Worm (Caenorhabditis elegans) whole organism, early embryonic: ENCODE data around the gene F55G1.7.
A peak's percentile ranks its signal among the peaks of the same experiment; 100 is the strongest.

Source experiments
- B0310.2 ChIP-seq: sonication (generic microtip); optimal IDR thresholded peaks from 2 replicates; lab custom pipeline; 2016; ENCODE audit warnings: mild to moderate bottlenecking, missing genetic modification characterization, missing compliant biosample characterization
- F13C5.2 ChIP-seq: sonication (generic microtip); optimal IDR thresholded peaks from 2 replicates; lab custom pipeline; 2017; ENCODE audit warnings: mild to moderate bottlenecking, missing genetic modification characterization, inconsistent platforms, missing compliant biosample characterization
- aly-1 ChIP-seq: sonication (generic microtip); optimal IDR thresholded peaks from 2 replicates; lab custom pipeline; 2016; ENCODE audit warnings: missing genetic modification characterization, missing compliant biosample characterization
- ama-1 ChIP-seq: fragments of 150-350 bp; optimal IDR thresholded peaks from 2 replicates; lab custom pipeline; 2014
- ceh-13 ChIP-seq: fragments of 200-800 bp; sonication (Bioruptor generic); optimal IDR thresholded peaks from 2 replicates; lab custom pipeline; 2018; ENCODE audit warnings: mild to moderate bottlenecking, missing genetic modification characterization, missing compliant biosample characterization
- ceh-36 ChIP-seq: sonication (generic microtip); optimal IDR thresholded peaks from 2 replicates; lab custom pipeline; 2016; ENCODE audit warnings: missing genetic modification characterization, inconsistent platforms, missing compliant biosample characterization
- ets-7 ChIP-seq: sonication (generic microtip); optimal IDR thresholded peaks from 2 replicates; lab custom pipeline; 2016; ENCODE audit warnings: missing genotype, missing genetic modification characterization, missing compliant biosample characterization
- flt-1 ChIP-seq: fragments of 200-800 bp; sonication (Bioruptor generic); IDR thresholded peaks from 2 replicates; pipeline ENCODE4 v1.3.6; 2022; ENCODE audit warnings: missing genetic modification characterization, missing compliant biosample characterization
- hmbx-1 ChIP-seq: sonication (generic microtip); optimal IDR thresholded peaks from 2 replicates; lab custom pipeline; 2016; ENCODE audit warnings: mild to moderate bottlenecking, missing genetic modification characterization, missing compliant biosample characterization
- hmg-4 ChIP-seq: fragments of 200-800 bp; sonication (Bioruptor generic); optimal IDR thresholded peaks from 2 replicates; lab custom pipeline; 2018; ENCODE audit warnings: mild to moderate bottlenecking, missing genetic modification characterization, missing compliant biosample characterization
- hnd-1 ChIP-seq: sonication (generic microtip); optimal IDR thresholded peaks from 2 replicates; lab custom pipeline; 2016; ENCODE audit warnings: missing genetic modification characterization, missing compliant biosample characterization
- pes-1 ChIP-seq: fragments of 200-800 bp; sonication (Bioruptor generic); IDR thresholded peaks from 2 replicates; pipeline ENCODE4 v1.3.6; 2022; ENCODE audit warnings: missing genetic modification reagents, missing genetic modification characterization, missing compliant biosample characterization
- scrt-1 ChIP-seq: fragments of 200-800 bp; sonication (Bioruptor generic); IDR thresholded peaks from 2 replicates; pipeline ENCODE4 v1.3.6; 2022; ENCODE audit warnings: missing genetic modification characterization, missing compliant biosample characterization
- sea-1 ChIP-seq: fragments of 200-800 bp; sonication (Bioruptor generic); conservative IDR thresholded peaks from 2 replicates; pipeline ENCODE4 v1.3.6; 2022; ENCODE audit warnings: missing genetic modification characterization, missing compliant biosample characterization
- tbx-11 ChIP-seq: fragments of 200-800 bp; sonication (Bioruptor generic); IDR thresholded peaks from 2 replicates; pipeline ENCODE4 v1.3.6; 2022; ENCODE audit warnings: missing genetic modification characterization, missing compliant biosample characterization
- tbx-37 ChIP-seq: fragments of 200-800 bp; sonication (Bioruptor generic); conservative IDR thresholded peaks from 2 replicates; pipeline ENCODE4 v1.3.6; 2022; ENCODE audit warnings: missing genetic modification reagents, missing genetic modification characterization, missing compliant biosample characterization
- tra-4 ChIP-seq: sonication (generic microtip); optimal IDR thresholded peaks from 2 replicates; lab custom pipeline; 2017; ENCODE audit warnings: missing genetic modification characterization, missing compliant biosample characterization

The F55G1.7 gene

DNA sequence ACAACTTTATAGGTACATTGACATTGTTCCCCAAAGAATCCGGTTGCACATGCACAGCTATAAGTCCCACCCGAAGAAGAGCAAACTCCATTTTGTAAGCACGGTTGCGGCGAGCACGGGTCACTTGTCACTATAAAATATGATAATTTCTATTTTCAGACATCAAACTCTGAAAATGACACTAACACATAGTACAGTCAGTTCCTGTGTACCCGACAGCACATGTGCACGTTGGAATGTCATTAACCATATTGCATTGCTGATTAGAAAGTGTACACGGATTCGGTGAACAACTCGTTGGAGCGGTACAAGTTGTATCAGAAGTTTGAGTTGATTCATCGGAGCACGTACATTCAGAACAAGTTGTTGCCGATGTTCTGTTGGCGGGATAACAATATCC, 27.6 kb upstream of the F55G1.7 start:
- TF ChIP-seq aly-1 (tag; lab: Kevin White, UChicago) (no peak), tra-4 (tag; lab: Kevin White, UChicago) (no peak)

DNA sequence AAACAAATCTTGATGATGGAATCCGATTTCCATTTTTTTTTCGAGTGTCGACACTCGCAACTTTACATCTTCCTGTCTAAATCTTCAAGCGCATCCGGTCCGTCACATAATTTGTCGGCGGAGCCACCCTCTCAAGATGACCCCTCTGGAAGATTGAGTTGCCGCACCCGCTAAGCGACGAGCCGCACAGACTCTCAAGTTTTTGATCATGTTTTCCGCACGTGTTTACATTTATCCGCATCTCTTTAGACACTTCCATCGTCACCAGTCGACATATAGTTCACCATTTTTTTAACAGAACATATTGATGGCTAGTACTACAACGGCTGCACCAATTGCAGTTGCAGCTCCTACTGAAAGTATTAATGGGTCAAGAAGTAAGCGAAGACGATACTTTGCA, 21.8 kb upstream of the F55G1.7 start, which contains the start of gene F55G1.1:
Gene F55G1.1, plus strand, starts transcription at position 301 of the 400 bp plus-strand sequence.
- TF ChIP-seq aly-1 (tag; lab: Kevin White, UChicago) (no peak), hnd-1 (tag; lab: Kevin White, UChicago) (no peak), B0310.2 (tag; lab: Kevin White, UChicago) (no peak), pes-1 (GFP tag; lab: Robert Waterston, UW) (no peak), scrt-1 (GFP tag; lab: Robert Waterston, UW) (no peak), hmbx-1 (tag; lab: Kevin White, UChicago) (no peak), tbx-37 (no peak), tbx-11 (GFP tag; lab: Robert Waterston, UW) (no peak), flt-1 (GFP tag; lab: Robert Waterston, UW) (no peak), F13C5.2 (no peak), sea-1 (no peak), ceh-36 (tag; lab: Kevin White, UChicago) (no peak), tra-4 (tag; lab: Kevin White, UChicago) (no peak)

DNA sequence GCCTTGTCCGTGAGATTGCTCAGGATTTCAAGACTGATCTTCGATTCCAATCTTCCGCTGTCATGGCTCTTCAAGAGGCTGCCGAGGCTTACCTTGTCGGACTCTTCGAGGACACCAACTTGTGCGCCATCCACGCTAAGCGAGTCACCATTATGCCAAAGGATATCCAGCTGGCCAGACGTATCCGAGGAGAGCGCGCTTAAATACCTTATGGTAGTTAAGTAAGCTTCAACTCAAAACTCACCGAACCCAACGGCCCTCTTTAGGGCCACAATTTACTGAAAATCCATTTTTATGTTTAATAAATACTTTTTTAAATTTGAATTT, 18.8 kb upstream of the F55G1.7 start:
- TF ChIP-seq aly-1 (tag; lab: Kevin White, UChicago) (peak; percentile 99), tbx-11 (GFP tag; lab: Robert Waterston, UW) (peak; percentile 23; the same call in 1 of the 2 replicates), pes-1 (GFP tag; lab: Robert Waterston, UW) (peak; percentile 56; the same call in 1 of the 2 replicates), hmbx-1 (tag; lab: Kevin White, UChicago) (no peak), tbx-37 (no peak), ama-1 (lab: Kevin White, UChicago) (peak; percentile 93)

DNA sequence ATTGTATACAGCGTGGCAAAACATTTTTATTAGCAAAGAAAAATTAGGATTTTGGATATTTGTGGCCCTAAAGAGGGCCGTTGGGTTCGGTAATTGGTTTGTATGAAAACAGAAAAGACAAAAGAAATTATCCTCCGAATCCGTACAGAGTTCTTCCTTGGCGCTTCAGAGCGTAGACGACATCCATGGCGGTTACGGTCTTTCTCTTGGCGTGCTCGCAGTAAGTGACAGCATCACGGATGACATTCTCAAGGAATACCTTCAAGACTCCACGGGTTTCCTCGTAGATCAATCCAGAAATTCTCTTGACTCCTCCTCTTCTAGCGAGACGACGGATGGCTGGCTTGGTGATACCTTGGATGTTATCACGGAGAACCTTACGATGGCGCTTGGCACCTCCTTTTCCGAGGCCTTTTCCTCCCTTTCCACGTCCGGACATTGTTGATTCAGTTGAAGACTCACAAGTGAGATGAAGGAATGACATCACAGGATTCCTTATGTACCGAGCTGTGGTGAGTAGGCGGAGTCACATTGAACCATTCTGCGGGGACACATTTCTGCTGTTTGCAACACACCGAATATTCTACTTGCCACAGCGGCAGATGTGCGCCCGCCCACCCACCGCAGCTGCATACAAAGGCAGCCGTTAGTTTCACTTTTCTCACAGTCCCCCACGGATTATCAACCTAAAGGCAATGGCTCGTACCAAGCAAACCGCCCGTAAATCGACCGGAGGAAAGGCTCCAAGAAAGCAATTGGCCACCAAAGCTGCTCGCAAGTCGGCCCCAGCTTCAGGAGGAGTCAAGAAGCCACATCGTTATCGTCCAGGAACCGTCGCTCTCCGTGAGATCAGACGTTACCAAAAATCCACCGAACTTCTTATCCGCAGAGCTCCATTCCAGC, 18.2 kb upstream of the F55G1.7 start, which contains the start of the genes his-60 and his-59:
Gene his-60, minus strand, starts transcription at position 439 of the 903 bp plus-strand sequence.
Gene his-59, plus strand, starts transcription at position 696 of the 903 bp plus-strand sequence.
- TF ChIP-seq F13C5.2 (peak; percentile 47), scrt-1 (GFP tag; lab: Robert Waterston, UW) (0 out of 2 replicates have a peak, but pooled peaks have one; percentile 45), B0310.2 (tag; lab: Kevin White, UChicago) (peak; percentile 67), ceh-13 (GFP tag; lab: Kevin White, UChicago) (peak; percentile 45), hmbx-1 (tag; lab: Kevin White, UChicago) (peak; percentile 70), hmg-4 (GFP tag; lab: Kevin White, UChicago) (peak; percentile 56), sea-1 (peak; percentile 79), ets-7 (no peak), tbx-37 (no peak), hnd-1 (tag; lab: Kevin White, UChicago) (no peak), flt-1 (GFP tag; lab: Robert Waterston, UW) (peak; percentile 58), aly-1 (tag; lab: Kevin White, UChicago) (peak; percentile 98), tra-4 (tag; lab: Kevin White, UChicago) (peak; percentile 76), ama-1 (lab: Kevin White, UChicago) (peak; percentile 98), pes-1 (GFP tag; lab: Robert Waterston, UW) (peak; percentile 84), tbx-11 (GFP tag; lab: Robert Waterston, UW) (no peak; the same call in 1 of the 2 replicates), ceh-36 (tag; lab: Kevin White, UChicago) (peak; percentile 77)

DNA sequence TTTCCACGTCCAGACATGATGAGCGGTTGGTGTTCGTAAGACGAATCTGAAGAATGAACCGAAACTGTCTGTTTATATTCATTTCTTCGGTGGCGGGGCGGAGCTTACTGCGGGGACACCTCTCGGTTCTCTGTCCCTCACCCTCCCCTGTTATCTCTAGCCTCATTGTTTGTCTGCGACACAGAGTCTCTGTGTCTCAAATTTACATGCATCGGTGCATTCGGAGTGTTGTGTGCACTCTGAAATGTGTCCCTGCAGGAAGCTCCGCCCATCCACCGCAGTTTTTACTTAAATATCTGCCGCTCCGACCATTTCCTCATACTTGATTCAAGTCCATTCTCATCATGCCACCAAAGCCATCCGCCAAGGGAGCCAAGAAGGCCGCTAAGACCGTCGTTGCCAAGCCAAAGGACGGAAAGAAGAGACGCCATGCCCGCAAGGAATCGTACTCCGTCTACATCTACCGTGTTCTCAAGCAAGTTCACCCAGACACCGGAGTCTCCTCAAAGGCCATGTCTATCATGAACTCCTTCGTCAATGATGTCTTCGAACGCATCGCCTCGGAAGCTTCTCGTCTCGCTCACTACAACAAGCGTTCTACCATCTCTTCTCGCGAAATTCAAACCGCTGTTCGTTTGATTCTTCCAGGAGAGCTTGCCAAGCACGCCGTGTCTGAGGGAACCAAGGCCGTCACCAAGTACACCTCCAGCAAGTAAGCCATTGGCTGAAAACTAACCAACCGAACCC, 16.7 kb upstream of the F55G1.7 start, which contains the start of the genes his-61 and his-62:
Gene his-61, minus strand, starts transcription at position 17 of the 747 bp plus-strand sequence.
Gene his-62, plus strand, starts transcription at position 345 of the 747 bp plus-strand sequence.
- no peak for TF ChIP-seq hmbx-1 (tag; lab: Kevin White, UChicago)
- no peak for TF ChIP-seq scrt-1 (GFP tag; lab: Robert Waterston, UW)
- TF ChIP-seq flt-1 (GFP tag; lab: Robert Waterston, UW): no peak
- TF ChIP-seq tbx-11 (GFP tag; lab: Robert Waterston, UW): no peak
- peak; percentile 36 for TF ChIP-seq hmg-4 (GFP tag; lab: Kevin White, UChicago)
- peak; percentile 20 for TF ChIP-seq tra-4 (tag; lab: Kevin White, UChicago)
- TF ChIP-seq sea-1: no peak
- no peak for TF ChIP-seq tbx-37
- TF ChIP-seq ets-7: no peak
- TF ChIP-seq ama-1 (lab: Kevin White, UChicago): peak; percentile 95
- peak; percentile 79 for TF ChIP-seq aly-1 (tag; lab: Kevin White, UChicago)
- peak; percentile 52 for TF ChIP-seq F13C5.2
- TF ChIP-seq pes-1 (GFP tag; lab: Robert Waterston, UW): 0 out of 2 replicates have a peak, but pooled peaks have one; percentile 4
- TF ChIP-seq B0310.2 (tag; lab: Kevin White, UChicago): peak; percentile 46
- TF ChIP-seq ceh-36 (tag; lab: Kevin White, UChicago): peak; percentile 31

DNA sequence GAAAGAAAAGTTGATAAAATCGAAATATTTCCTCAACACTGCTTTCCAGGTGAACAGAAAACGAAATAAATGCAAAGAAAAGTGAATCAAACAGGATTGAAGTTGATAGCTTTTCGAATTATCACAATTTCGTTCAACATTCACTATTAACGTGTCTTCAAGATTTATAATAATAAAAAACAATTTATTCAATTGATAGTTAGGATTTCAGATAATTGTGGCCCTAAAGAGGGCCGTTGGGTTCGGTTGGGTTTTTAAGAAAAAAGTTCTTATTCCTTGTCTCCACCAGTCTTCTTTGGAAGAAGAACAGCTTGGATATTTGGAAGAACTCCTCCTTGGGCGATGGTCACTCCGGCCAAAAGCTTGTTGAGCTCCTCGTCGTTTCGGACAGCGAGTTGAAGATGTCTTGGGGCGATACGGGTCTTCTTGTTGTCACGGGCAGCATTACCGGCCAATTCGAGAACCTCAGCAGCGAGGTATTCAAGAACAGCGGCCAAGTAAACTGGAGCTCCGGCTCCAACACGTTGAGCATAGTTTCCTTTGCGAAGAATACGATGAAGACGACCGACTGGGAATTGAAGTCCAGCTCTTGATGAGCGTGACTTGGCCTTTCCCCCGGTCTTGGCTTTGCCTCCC, 16.1 kb upstream of the F55G1.7 start:
- TF ChIP-seq ama-1 (lab: Kevin White, UChicago) (peak; percentile 69), aly-1 (tag; lab: Kevin White, UChicago) (peak; percentile 39), flt-1 (GFP tag; lab: Robert Waterston, UW) (peak; percentile 39; the same call in 1 of the 2 replicates), sea-1 (peak; percentile 76), tbx-11 (GFP tag; lab: Robert Waterston, UW) (peak; percentile 8; the same call in 1 of the 2 replicates)
